Worm (Caenorhabditis elegans): ENCODE measurements around the gene ncl-1.
A peak's percentile ranks its signal among the peaks of the same experiment; 100 is the strongest.

The ncl-1 gene

DNA sequence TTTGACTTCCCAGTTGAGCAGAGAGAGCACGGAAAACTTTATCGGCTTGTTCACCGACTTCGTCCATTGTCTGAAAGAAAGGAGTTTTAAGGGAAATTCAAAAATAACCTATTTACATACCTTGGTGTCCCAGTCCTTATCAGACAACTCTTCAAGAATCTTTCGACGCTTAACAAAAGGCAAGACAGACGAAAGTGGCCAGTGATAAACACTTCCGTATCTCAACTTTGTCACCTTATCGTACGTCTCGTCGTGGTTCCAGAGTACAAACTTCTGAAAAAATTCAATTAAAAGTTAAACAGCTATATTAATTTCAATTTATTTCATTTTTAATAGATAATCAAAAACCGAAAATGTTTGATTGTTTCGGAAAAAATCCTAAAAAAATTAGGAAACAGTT is 42.7 kb downstream of the ncl-1 start (continued):
- TF ChIP-seq dve-1 (tag; optimal IDR thresholded peaks at IDR 0.05; ENCODE audit: insufficient read depth): peak; percentile 66

- TF ChIP-seq Y48G9A.11 (GFP tag; IDR thresholded peaks at IDR 0.05) (no peak), F26F4.8 (GFP tag; conservative IDR thresholded peaks at IDR 0.05) (no peak), nhr-6 (tag; optimal IDR thresholded peaks at IDR 0.05) (no peak), jun-1 (tag; optimal IDR thresholded peaks at IDR 0.05) (no peak), mdt-29 (GFP tag; IDR thresholded peaks at IDR 0.05) (no peak), ZK337.2 (GFP tag; IDR thresholded peaks at IDR 0.05) (no peak), mdl-1 (tag; optimal IDR thresholded peaks at IDR 0.05) (no peak), unc-130 (GFP tag; optimal IDR thresholded peaks at IDR 0.05) (no peak), dmd-6 (GFP tag; IDR thresholded peaks at IDR 0.05) (no peak), tra-1 (GFP tag; IDR thresholded peaks at IDR 0.05) (no peak), nhr-237 (tag; optimal IDR thresholded peaks at IDR 0.05) (no peak), ctbp-1 (GFP tag; IDR thresholded peaks at IDR 0.05) (no peak), nhr-42 (GFP tag; IDR thresholded peaks at IDR 0.05) (no peak), hlh-30 (tag; optimal IDR thresholded peaks at IDR 0.05; ENCODE audit: insufficient read depth) (no peak), nhr-25 (tag; optimal IDR thresholded peaks at IDR 0.05; ENCODE audit: borderline replicate concordance, insufficient read depth) (no peak), ceh-82 (tag; optimal IDR thresholded peaks at IDR 0.05) (no peak), spr-1 (tag; optimal IDR thresholded peaks at IDR 0.05) (no peak), pha-4 (GFP tag; IDR thresholded peaks at IDR 0.05) (no peak), pha-4 (tag; optimal IDR thresholded peaks at IDR 0.05) (no peak), lin-15B (tag; optimal IDR thresholded peaks at IDR 0.05) (no peak), daf-19 (GFP tag; conservative IDR thresholded peaks at IDR 0.05) (no peak)
Observed at ce11 chrIII:7763503-7763902, 44.0 kb downstream of the ncl-1 start, which contains the start of gene mtx-2. Gene mtx-2, minus strand, starts transcription at chrIII:7763603.

DNA sequence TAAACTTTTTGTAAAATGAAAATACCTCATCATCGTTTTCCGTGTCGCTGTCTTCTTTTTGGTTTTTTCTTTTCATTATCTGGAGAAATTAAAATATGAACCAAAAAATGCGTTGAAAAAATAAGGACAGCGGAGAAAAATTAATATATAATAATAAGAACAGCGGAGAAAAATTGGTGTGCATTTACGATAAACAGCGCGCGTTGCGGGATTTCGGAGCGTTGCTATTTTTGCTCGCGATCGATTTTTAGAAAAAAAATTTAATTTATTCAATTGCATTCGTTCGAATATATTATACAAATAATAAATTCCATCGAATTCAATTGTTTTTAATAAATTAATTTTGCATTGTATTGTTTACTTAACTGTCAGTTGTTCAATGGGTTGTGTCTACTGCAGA is 46.4 kb downstream of the ncl-1 start, which contains the start of gene ZK686.2:
ZK686.2 (minus strand) TSS at position 79 of the 400 bp plus-strand sequence.
- TF ChIP-seq D1046.2 (GFP tag; IDR thresholded peaks at IDR 0.05) (no peak), snpc-1.2 (GFP tag; IDR thresholded peaks at IDR 0.05) (no peak), lin-1 (GFP tag; IDR thresholded peaks at IDR 0.05) (no peak), spr-3 (GFP tag; optimal IDR thresholded peaks at IDR 0.05) (no peak), gei-8 (GFP tag; optimal IDR thresholded peaks at IDR 0.05) (no peak), ZK337.2 (GFP tag; IDR thresholded peaks at IDR 0.05) (no peak), T20F7.1 (GFP tag; optimal IDR thresholded peaks at IDR 0.05) (peak; percentile 93), nhr-237 (tag; optimal IDR thresholded peaks at IDR 0.05) (no peak), hlh-30 (tag; optimal IDR thresholded peaks at IDR 0.05; ENCODE audit: insufficient read depth) (peak; percentile 1), rbr-2 (tag; optimal IDR thresholded peaks at IDR 0.05) (peak; percentile 2), ceh-28 (tag; optimal IDR thresholded peaks at IDR 0.05) (no peak), snpc-4 (tag; optimal IDR thresholded peaks at IDR 0.05) (no peak), dpl-1 (GFP tag; optimal IDR thresholded peaks at IDR 0.05) (peak; percentile 19), ceh-82 (tag; optimal IDR thresholded peaks at IDR 0.05) (no peak), ZK546.5 (tag; optimal IDR thresholded peaks at IDR 0.05) (no peak), hlh-11 (tag; optimal IDR thresholded peaks at IDR 0.05) (no peak), cey-2 (tag; optimal IDR thresholded peaks at IDR 0.05; ENCODE audit: borderline replicate concordance, insufficient read depth) (no peak), nhr-25 (tag; optimal IDR thresholded peaks at IDR 0.05; ENCODE audit: borderline replicate concordance, insufficient read depth) (no peak), daf-16 (GFP tag; optimal IDR thresholded peaks at IDR 0.05) (no peak), daf-16 (tag; optimal IDR thresholded peaks at IDR 0.05) (peak; percentile 13), nhr-42 (GFP tag; IDR thresholded peaks at IDR 0.05) (no peak), fkh-10 (GFP tag; optimal IDR thresholded peaks at IDR 0.05) (no peak), pha-4 (GFP tag; IDR thresholded peaks at IDR 0.05) (no peak), pha-4 (tag; optimal IDR thresholded peaks at IDR 0.05) (no peak), ceh-20 (GFP tag; IDR thresholded peaks at IDR 0.05) (no peak), lim-7 (GFP tag; IDR thresholded peaks at IDR 0.05) (no peak), Y48G9A.11 (GFP tag; IDR thresholded peaks at IDR 0.05) (peak; percentile 93), ceh-62 (tag; optimal IDR thresholded peaks at IDR 0.05) (no peak), lin-29 (GFP tag; IDR thresholded peaks at IDR 0.05) (no peak), egl-43 (GFP tag; IDR thresholded peaks at IDR 0.05) (no peak), ztf-11 (tag; optimal IDR thresholded peaks at IDR 0.05) (no peak), mdt-29 (GFP tag; IDR thresholded peaks at IDR 0.05) (no peak), lsy-2 (tag; optimal IDR thresholded peaks at IDR 0.05) (peak in 1 of 2 experiments; percentile 73), duxl-1 (tag; optimal IDR thresholded peaks at IDR 0.05; ENCODE audit: poor library complexity) (no peak), F49E8.2 (tag; optimal IDR thresholded peaks at IDR 0.05; ENCODE audit: borderline replicate concordance) (no peak)

All from whole organism, L4 larva.